Worm (Caenorhabditis elegans): ENCODE measurements around the gene dhhc-1.

dhhc-1 gene

DNA sequence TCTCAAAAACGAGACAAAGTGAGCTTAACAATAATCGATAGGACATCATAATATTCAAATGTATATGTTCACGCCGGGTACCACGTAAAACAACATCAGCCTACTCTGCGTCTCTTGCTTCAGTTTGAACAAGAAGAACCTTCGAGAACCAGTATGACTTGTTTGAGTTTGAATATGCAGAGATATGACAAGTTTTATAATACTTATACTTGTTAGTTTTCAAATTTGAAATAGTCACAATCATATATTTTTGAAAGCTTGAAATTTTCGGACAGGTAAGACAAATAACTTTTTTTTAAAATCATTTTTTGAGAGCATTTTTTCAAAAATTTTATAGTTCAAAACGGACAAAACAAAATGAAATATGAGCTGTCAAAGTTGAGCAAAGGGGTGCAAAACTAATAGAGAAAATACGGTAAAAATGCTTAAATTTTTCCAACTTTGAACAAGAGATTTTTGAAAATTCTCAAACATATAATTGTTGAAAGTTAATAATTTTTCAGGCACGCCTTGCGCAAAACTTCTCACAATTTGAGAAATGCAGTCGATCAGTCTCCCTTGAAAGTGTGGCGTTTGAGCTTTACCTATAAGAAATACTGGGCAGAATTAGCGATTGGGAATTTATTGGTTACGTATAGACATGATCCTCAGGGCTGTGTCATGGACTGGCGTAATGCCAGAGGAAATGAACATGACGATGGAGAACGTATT is 46.8 kb downstream of the dhhc-1 start, which contains the start of gene H03G16.1:
Gene H03G16.1 (plus strand): TSS at position 661 of the 711 bp plus-strand sequence.
- TF ChIP-seq fos-1 (tag; optimal IDR thresholded peaks at IDR 0.05): no peak
- TF ChIP-seq dmd-4 (tag; optimal IDR thresholded peaks at IDR 0.05): no peak
- TF ChIP-seq mbf-1 (tag; optimal IDR thresholded peaks at IDR 0.05): no peak
- no peak for TF ChIP-seq lin-11 (tag; optimal IDR thresholded peaks at IDR 0.05)
- no peak for TF ChIP-seq mab-5 (tag; optimal IDR thresholded peaks at IDR 0.05)
- TF ChIP-seq unc-39 (tag; optimal IDR thresholded peaks at IDR 0.05): no peak

ce11 chrX:15052385-15052784 is 47.8 kb downstream of the dhhc-1 start, which contains the start of gene H03G16.6:
Gene H03G16.6 (plus strand): TSS chrX:15052685.
- no peak for TF ChIP-seq R02D3.7 (tag; optimal IDR thresholded peaks at IDR 0.05)
- no peak for TF ChIP-seq ZK546.5 (tag; optimal IDR thresholded peaks at IDR 0.05)
- no peak for TF ChIP-seq ztf-4 (tag; optimal IDR thresholded peaks at IDR 0.05)
- TF ChIP-seq ztf-1 (GFP tag; conservative IDR thresholded peaks at IDR 0.05): no peak
- TF ChIP-seq sem-4 (tag; optimal IDR thresholded peaks at IDR 0.05): no peak
- TF ChIP-seq snpc-4 (tag; optimal IDR thresholded peaks at IDR 0.05): no peak
- TF ChIP-seq ceh-82 (tag; optimal IDR thresholded peaks at IDR 0.05): no peak
- no peak for TF ChIP-seq F13H6.1 (tag; optimal IDR thresholded peaks at IDR 0.05)
- TF ChIP-seq peb-1 (tag; optimal IDR thresholded peaks at IDR 0.05): no peak
- no peak for TF ChIP-seq ama-1 (optimal IDR thresholded peaks at IDR 0.05)
- no peak for TF ChIP-seq lin-13 (GFP tag; optimal IDR thresholded peaks at IDR 0.05)
- TF ChIP-seq lsy-2 (tag; optimal IDR thresholded peaks at IDR 0.05): no peak
- TF ChIP-seq skn-1 (tag; optimal IDR thresholded peaks at IDR 0.05): no peak
- no peak for TF ChIP-seq nhr-6 (tag; optimal IDR thresholded peaks at IDR 0.05)
- no peak for TF ChIP-seq Y55F3AM.14 (GFP tag; optimal IDR thresholded peaks at IDR 0.05)
- TF ChIP-seq nhr-12 (tag; optimal IDR thresholded peaks at IDR 0.05): no peak
- no peak for TF ChIP-seq nhr-25 (tag; optimal IDR thresholded peaks at IDR 0.05)
- no peak for TF ChIP-seq lin-39 (tag; optimal IDR thresholded peaks at IDR 0.05)
- TF ChIP-seq mab-5 (tag; optimal IDR thresholded peaks at IDR 0.05): no peak

DNA sequence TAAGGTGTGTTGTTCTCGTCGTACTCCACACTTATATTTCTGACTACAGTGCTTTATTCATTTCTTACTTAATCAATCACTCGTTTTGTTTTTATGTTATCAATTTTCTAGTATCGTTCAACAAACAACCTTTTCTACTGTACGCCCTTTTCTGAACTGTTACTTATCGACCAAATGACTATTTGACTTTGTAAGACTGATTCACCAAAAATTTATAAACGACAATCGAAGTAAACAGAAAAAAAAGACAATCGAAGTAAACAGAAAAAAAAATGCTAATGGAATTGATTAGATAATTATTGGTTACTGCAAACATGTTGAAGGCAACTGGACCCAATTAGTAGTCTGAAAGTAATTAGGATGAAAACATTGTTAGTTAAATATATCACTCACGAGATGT is 50.2 kb downstream of the dhhc-1 start:
- TF ChIP-seq ceh-82 (tag; optimal IDR thresholded peaks at IDR 0.05): no peak
- TF ChIP-seq egl-27 (tag; optimal IDR thresholded peaks at IDR 0.05): no peak
- no peak for TF ChIP-seq lsy-2 (tag; optimal IDR thresholded peaks at IDR 0.05)
- no peak for TF ChIP-seq skn-1 (tag; optimal IDR thresholded peaks at IDR 0.05)
- TF ChIP-seq nhr-25 (tag; optimal IDR thresholded peaks at IDR 0.05): no peak
- TF ChIP-seq lin-13 (GFP tag; optimal IDR thresholded peaks at IDR 0.05): no peak
- TF ChIP-seq ceh-16 (tag; optimal IDR thresholded peaks at IDR 0.05): no peak
- no peak for TF ChIP-seq F13H6.1 (tag; optimal IDR thresholded peaks at IDR 0.05)
- no peak for TF ChIP-seq ztf-1 (GFP tag; conservative IDR thresholded peaks at IDR 0.05)
- TF ChIP-seq nhr-237 (tag; optimal IDR thresholded peaks at IDR 0.05): no peak
- TF ChIP-seq blmp-1 (tag; optimal IDR thresholded peaks at IDR 0.05; ENCODE audit: insufficient read depth): no peak
- TF ChIP-seq crh-2 (tag; optimal IDR thresholded peaks at IDR 0.05): no peak
- TF ChIP-seq unc-39 (tag; optimal IDR thresholded peaks at IDR 0.05): no peak
- no peak for TF ChIP-seq ama-1 (optimal IDR thresholded peaks at IDR 0.05)
- TF ChIP-seq peb-1 (tag; optimal IDR thresholded peaks at IDR 0.05): no peak

Measured in whole organism, L2 larva.